Worm (Caenorhabditis elegans): Measurements from ENCODE around the gene pde-2.

DNA sequence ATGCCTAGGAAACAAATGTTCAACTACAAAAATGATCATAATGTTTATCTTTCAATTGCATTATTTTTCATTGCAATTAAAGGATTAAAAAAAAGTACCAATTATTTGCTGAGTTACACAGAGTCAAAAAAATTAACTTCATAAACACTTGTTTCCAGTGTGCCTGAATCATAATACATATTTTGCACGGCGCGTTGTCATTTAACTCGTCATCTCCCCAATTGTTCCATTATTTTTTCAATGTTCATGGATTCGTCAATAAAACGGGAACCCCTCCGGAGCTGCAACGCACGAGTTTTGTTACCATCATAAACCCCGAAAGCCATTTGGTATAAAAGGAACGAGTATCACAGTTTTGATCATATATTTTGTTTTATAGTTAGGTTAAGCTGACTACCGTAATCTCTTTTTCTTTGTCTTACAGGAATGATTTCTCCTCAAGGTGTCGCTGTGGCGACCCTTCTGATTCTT is 35.5 kb upstream of the pde-2 start, which contains the start of gene F59B2.12:
- TF ChIP-seq ceh-45 (GFP tag; IDR thresholded peaks at IDR 0.05) (no peak), unc-3 (GFP tag; conservative IDR thresholded peaks at IDR 0.05) (no peak), unc-3 (tag; optimal IDR thresholded peaks at IDR 0.05) (no peak), F13H6.1 (tag; optimal IDR thresholded peaks at IDR 0.05) (no peak), unc-42 (tag; optimal IDR thresholded peaks at IDR 0.05) (no peak), ceh-31 (tag; optimal IDR thresholded peaks at IDR 0.05) (no peak), pha-4 (tag; optimal IDR thresholded peaks at IDR 0.05) (no peak), ceh-9 (tag; optimal IDR thresholded peaks at IDR 0.05) (no peak), npax-4 (tag; optimal IDR thresholded peaks at IDR 0.05) (no peak), che-1 (tag; optimal IDR thresholded peaks at IDR 0.05) (no peak), pax-1 (tag; optimal IDR thresholded peaks at IDR 0.05) (no peak), nhr-11 (tag; optimal IDR thresholded peaks at IDR 0.05) (no peak), lin-11 (tag; optimal IDR thresholded peaks at IDR 0.05) (no peak)
